Worm (Caenorhabditis elegans) whole organism, late embryonic: Measurements from ENCODE around the gene Y6E2A.10.

Source experiments
- ahr-1 ChIP-seq: sonication (generic microtip); optimal IDR thresholded peaks from 2 replicates; lab custom pipeline; 2016; ENCODE audit warnings: missing genetic modification characterization, missing compliant biosample characterization
- pha-4 ChIP-seq: fragments of 150-350 bp; optimal IDR thresholded peaks from 2 replicates; lab custom pipeline; 2018; ENCODE audit warnings: missing biosample characterization, missing genetic modification reagents, missing genetic modification characterization
- rnt-1 ChIP-seq: sonication (generic microtip); optimal IDR thresholded peaks from 2 replicates; lab custom pipeline; 2016; ENCODE audit warnings: missing genetic modification characterization, missing compliant biosample characterization
- zip-5 ChIP-seq: sonication (generic microtip); optimal IDR thresholded peaks from 2 replicates; lab custom pipeline; 2016; ENCODE audit warnings: missing genetic modification characterization, missing compliant biosample characterization

- TF ChIP-seq rnt-1 (tag; lab: Kevin White, UChicago): no peak
- TF ChIP-seq pha-4 (tag; lab: Kevin White, UChicago): no peak
- TF ChIP-seq zip-5 (tag; lab: Kevin White, UChicago): no peak
- no peak for TF ChIP-seq ahr-1
Measured at ce11 chrV:15689952-15690351, 40.4 kb downstream of the Y6E2A.10 start, which contains the start of gene nhr-268.
